Worm (Caenorhabditis elegans): ENCODE results near the gene rmif-2.

Gene rmif-2

DNA sequence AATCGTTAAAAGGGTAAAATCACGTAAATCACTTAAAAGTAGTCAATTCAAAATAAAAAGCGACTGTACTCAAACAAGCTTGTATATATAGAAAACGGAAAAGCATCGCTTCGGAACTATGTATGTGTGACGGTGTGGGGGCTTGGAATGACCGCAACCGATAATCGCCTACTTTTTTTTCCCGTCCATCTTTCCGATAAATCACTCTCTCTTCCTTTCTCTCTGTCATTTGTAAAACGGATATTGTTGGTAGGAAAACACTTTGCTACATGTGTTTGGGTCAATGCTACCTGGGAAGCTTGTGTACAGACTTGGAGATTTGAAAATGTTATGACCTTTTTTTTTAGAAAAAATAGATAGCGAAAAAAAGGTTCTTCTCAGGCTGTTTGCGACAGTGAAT, 42.4 kb downstream of the rmif-2 start:
- TF ChIP-seq elt-2 (tag; optimal IDR thresholded peaks at IDR 0.05), result no peak
- TF ChIP-seq fkh-6 (tag; optimal IDR thresholded peaks at IDR 0.05), result no peak
- no peak for TF ChIP-seq ceh-14 (tag; optimal IDR thresholded peaks at IDR 0.05)
- no peak for TF ChIP-seq nhr-232 (tag; optimal IDR thresholded peaks at IDR 0.05)

DNA sequence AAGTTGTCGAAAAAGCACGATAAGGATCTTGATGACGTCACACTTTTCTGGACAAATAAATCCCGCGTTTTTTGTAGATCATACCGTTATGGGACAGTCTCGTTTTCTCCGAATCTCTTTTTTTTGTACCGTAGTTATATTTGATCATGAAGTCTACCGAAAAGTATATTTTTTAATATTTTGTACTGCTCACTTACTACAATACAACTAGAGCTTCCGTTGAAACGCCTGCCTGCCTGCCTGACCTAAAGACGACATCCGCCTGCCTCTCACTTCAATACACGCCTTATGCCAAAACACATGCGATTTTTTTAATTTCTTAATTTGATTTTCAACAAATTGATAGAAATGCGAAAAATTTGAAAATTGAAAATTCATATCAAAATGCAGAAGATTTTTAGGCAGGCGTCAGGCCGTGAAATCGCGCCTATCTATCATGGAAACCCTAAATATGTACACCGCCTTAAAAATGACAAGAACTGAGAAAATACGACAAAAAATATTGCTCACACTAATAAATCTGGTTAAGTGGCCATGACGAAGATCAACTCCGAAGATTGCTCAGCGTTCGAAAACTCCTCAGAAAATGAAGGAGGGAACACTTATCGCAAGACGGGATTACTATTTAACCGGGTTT, 43.3 kb downstream of the rmif-2 start, which contains the start of gene W09G12.8:
Gene W09G12.8, plus strand, starts transcription at position 587 of the 637 bp plus-strand sequence.
- TF ChIP-seq ceh-31 (tag; optimal IDR thresholded peaks at IDR 0.05) (no peak), gmeb-2 (tag; optimal IDR thresholded peaks at IDR 0.05) (no peak), sox-4 (tag; optimal IDR thresholded peaks at IDR 0.05) (no peak), ceh-34 (tag; optimal IDR thresholded peaks at IDR 0.05) (no peak), F13H6.1 (tag; optimal IDR thresholded peaks at IDR 0.05) (no peak), syd-9 (tag; optimal IDR thresholded peaks at IDR 0.05) (no peak), ztf-16 (tag; optimal IDR thresholded peaks at IDR 0.05) (no peak), zip-5 (tag; optimal IDR thresholded peaks at IDR 0.05) (no peak), eyg-1 (tag; optimal IDR thresholded peaks at IDR 0.05) (no peak), pha-4 (tag; optimal IDR thresholded peaks at IDR 0.05) (no peak), hlh-13 (GFP tag; optimal IDR thresholded peaks at IDR 0.05) (no peak), hlh-6 (tag; optimal IDR thresholded peaks at IDR 0.05) (no peak), ceh-48 (tag; optimal IDR thresholded peaks at IDR 0.05) (no peak), lin-11 (tag; optimal IDR thresholded peaks at IDR 0.05) (no peak), ceh-6 (GFP tag; optimal IDR thresholded peaks at IDR 0.05) (no peak), elt-4 (tag; optimal IDR thresholded peaks at IDR 0.05) (no peak), ama-1 (optimal IDR thresholded peaks at IDR 0.05) (no peak), pha-2 (tag; optimal IDR thresholded peaks at IDR 0.05) (no peak)

DNA sequence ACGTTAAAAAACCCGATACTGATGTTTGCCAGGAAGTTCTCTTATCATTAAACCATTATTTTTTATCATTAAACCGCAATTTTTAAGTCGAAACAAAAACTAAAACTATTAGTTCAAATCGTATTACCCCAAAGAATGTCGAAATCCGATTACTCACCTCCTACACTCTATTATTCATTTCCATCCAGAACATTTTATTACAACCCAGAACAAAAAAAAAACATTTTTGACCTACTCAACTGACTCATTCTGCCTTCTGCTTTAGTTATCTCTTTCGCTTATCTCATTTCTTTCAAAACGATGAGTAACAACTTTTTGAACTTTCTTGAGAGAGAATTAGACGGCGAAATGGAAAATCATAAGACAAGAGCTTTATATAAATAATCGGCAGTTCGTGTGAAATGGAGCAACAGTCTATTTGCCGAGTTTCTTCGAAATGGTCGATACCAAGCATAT, 46.3 kb downstream of the rmif-2 start, which contains the start of gene W09G12.7:
Gene W09G12.7, plus strand, starts transcription at position 406 of the 456 bp plus-strand sequence.
- no peak for TF ChIP-seq hlh-13 (GFP tag; optimal IDR thresholded peaks at IDR 0.05)
- no peak for TF ChIP-seq C38D4.7 (GFP tag; optimal IDR thresholded peaks at IDR 0.05)
- TF ChIP-seq eyg-1 (tag; optimal IDR thresholded peaks at IDR 0.05), result no peak
- no peak for TF ChIP-seq pros-1 (tag; optimal IDR thresholded peaks at IDR 0.05)
- no peak for TF ChIP-seq fax-1 (tag; optimal IDR thresholded peaks at IDR 0.05)
- TF ChIP-seq sox-2 (GFP tag; IDR thresholded peaks at IDR 0.05), result no peak
- TF ChIP-seq fkh-10 (GFP tag; optimal IDR thresholded peaks at IDR 0.05), result no peak
- TF ChIP-seq ceh-48 (tag; optimal IDR thresholded peaks at IDR 0.05), result no peak
- no peak for TF ChIP-seq ceh-19 (GFP tag; optimal IDR thresholded peaks at IDR 0.05)
- no peak for TF ChIP-seq ahr-1 (tag; optimal IDR thresholded peaks at IDR 0.05)
- no peak for TF ChIP-seq C08G9.2 (tag; optimal IDR thresholded peaks at IDR 0.05)
- no peak for TF ChIP-seq pha-2 (tag; optimal IDR thresholded peaks at IDR 0.05)
- no peak for TF ChIP-seq ceh-22 (tag; optimal IDR thresholded peaks at IDR 0.05)
- TF ChIP-seq hlh-30 (tag; optimal IDR thresholded peaks at IDR 0.05; ENCODE audit: insufficient read depth), result no peak
- TF ChIP-seq K09A11.1 (tag; optimal IDR thresholded peaks at IDR 0.05; ENCODE audit: insufficient read depth), result no peak
- no peak for TF ChIP-seq hlh-8 (tag; optimal IDR thresholded peaks at IDR 0.05)

DNA sequence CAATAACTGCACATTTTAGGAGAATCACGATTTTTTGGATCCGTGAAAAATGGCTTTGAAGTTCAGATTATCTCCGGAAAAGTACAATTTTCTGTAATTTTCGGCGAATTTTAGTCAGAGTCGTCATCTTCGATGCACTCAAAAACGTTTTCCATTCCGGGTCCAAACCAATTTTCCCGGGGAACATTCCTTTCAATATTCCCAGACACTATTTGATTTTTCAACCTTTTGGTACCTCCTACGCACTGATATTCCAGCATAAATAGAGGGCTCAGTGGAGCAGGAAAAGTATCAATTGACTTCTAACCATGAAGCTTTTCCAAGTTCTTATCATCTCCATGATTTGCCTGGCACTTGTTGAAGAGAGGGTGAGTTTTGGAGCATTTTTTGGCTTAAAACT, 49.2 kb downstream of the rmif-2 start, which contains the start of gene W09G12.6:
Gene W09G12.6, plus strand, starts transcription at position 301 of the 400 bp plus-strand sequence.
- TF ChIP-seq pha-2 (tag; optimal IDR thresholded peaks at IDR 0.05), result no peak
